Worm (Caenorhabditis elegans): ENCODE data around the gene idpp-12.

- TF ChIP-seq madf-3 (GFP tag; IDR thresholded peaks at IDR 0.05) (no peak), sea-2 (GFP tag; IDR thresholded peaks at IDR 0.05) (no peak), lin-40 (tag; optimal IDR thresholded peaks at IDR 0.05) (no peak), fkh-3 (tag; optimal IDR thresholded peaks at IDR 0.05) (no peak), F55B11.4 (tag; optimal IDR thresholded peaks at IDR 0.05; ENCODE audit: borderline replicate concordance, insufficient read depth) (no peak), C06A6.2 (GFP tag; conservative IDR thresholded peaks at IDR 0.05) (no peak), nhr-179 (tag; optimal IDR thresholded peaks at IDR 0.05) (no peak)
Observed at ce11 chrIV:3273295-3273694, 30.5 kb upstream of the idpp-12 start, which contains the start of gene T26C12.3.
